Worm (Caenorhabditis elegans) whole organism, L2 larva: ENCODE data around the gene F23A7.8.

Experiments used
- C34F6.9 ChIP-seq: fragments of 150-350 bp; optimal IDR thresholded peaks from 2 replicates; lab custom pipeline; 2014; ENCODE audit warnings: missing biosample characterization, missing genetic modification characterization
- F13H6.1 ChIP-seq: sonication (generic microtip); optimal IDR thresholded peaks from 2 replicates; lab custom pipeline; 2016; ENCODE audit warnings: missing genetic modification characterization, missing compliant biosample characterization
- R02D3.7 ChIP-seq: fragments of 150-350 bp; optimal IDR thresholded peaks from 2 replicates; lab custom pipeline; 2014; ENCODE audit warnings: missing biosample characterization, missing genetic modification characterization
- Y55F3AM.14 ChIP-seq: fragments of 200-800 bp; sonication (Bioruptor generic); optimal IDR thresholded peaks from 2 replicates; lab custom pipeline; 2018; ENCODE audit warnings: mild to moderate bottlenecking, missing genetic modification characterization, missing compliant biosample characterization
- ZK546.5 ChIP-seq: sonication (generic microtip); optimal IDR thresholded peaks from 2 replicates; lab custom pipeline; 2017; ENCODE audit warnings: missing biosample characterization, missing genetic modification characterization
- alr-1 ChIP-seq: fragments of 150-350 bp; optimal IDR thresholded peaks from 2 replicates; lab custom pipeline; 2014; ENCODE audit warnings: missing biosample characterization, missing genetic modification characterization
- aly-2 ChIP-seq: fragments of 150-350 bp; optimal IDR thresholded peaks from 2 replicates; lab custom pipeline; 2014; ENCODE audit warnings: missing biosample characterization, missing genetic modification characterization
- ama-1 ChIP-seq: fragments of 150-350 bp; optimal IDR thresholded peaks from 2 replicates; lab custom pipeline; 2018; ENCODE audit warnings: inconsistent platforms
- blmp-1 ChIP-seq: sonication (generic microtip); optimal IDR thresholded peaks from 2 replicates; lab custom pipeline; 2017; ENCODE audit warnings: missing genetic modification characterization, mild to moderate bottlenecking, missing compliant biosample characterization, antibody characterized with exemption, moderate library complexity; ENCODE audit not compliant: insufficient read depth
- ceh-16 ChIP-seq: fragments of 150-350 bp; optimal IDR thresholded peaks from 2 replicates; lab custom pipeline; 2014; ENCODE audit warnings: missing biosample characterization, missing genetic modification characterization
- ceh-82 ChIP-seq: fragments of 150-350 bp; optimal IDR thresholded peaks from 2 replicates; lab custom pipeline; 2014; ENCODE audit warnings: missing biosample characterization, missing genetic modification characterization
- crh-2 ChIP-seq: sonication (generic microtip); optimal IDR thresholded peaks from 2 replicates; lab custom pipeline; 2017; ENCODE audit warnings: missing biosample characterization, missing genetic modification characterization
- dmd-4 ChIP-seq: sonication (generic microtip); optimal IDR thresholded peaks from 2 replicates; lab custom pipeline; 2017; ENCODE audit warnings: missing biosample characterization, missing genetic modification characterization
- elt-1 ChIP-seq: fragments of 150-350 bp; optimal IDR thresholded peaks from 2 replicates; lab custom pipeline; 2014; ENCODE audit warnings: missing biosample characterization, missing genetic modification characterization
- elt-3 ChIP-seq: sonication (generic microtip); optimal IDR thresholded peaks from 2 replicates; lab custom pipeline; 2017; ENCODE audit warnings: missing biosample characterization, missing genetic modification characterization
- fos-1 ChIP-seq: fragments of 150-350 bp; optimal IDR thresholded peaks from 2 replicates; lab custom pipeline; 2014; ENCODE audit warnings: missing biosample characterization, missing genetic modification characterization
- gmeb-1 ChIP-seq: fragments of 150-350 bp; optimal IDR thresholded peaks from 2 replicates; lab custom pipeline; 2014; ENCODE audit warnings: missing biosample characterization, missing genetic modification characterization
- lin-11 ChIP-seq: fragments of 150-350 bp; sonication (generic microtip); optimal IDR thresholded peaks from 2 replicates; lab custom pipeline; 2014; ENCODE audit warnings: missing biosample characterization, missing genetic modification characterization, inconsistent platforms, mixed read lengths
- lin-13 ChIP-seq: fragments of 150-350 bp; optimal IDR thresholded peaks from 2 replicates; lab custom pipeline; 2014; ENCODE audit warnings: missing biosample characterization, missing genetic modification reagents, missing genetic modification characterization
- lin-39 ChIP-seq: fragments of 150-350 bp; optimal IDR thresholded peaks from 2 replicates; lab custom pipeline; 2014; ENCODE audit warnings: missing biosample characterization, missing genetic modification reagents, missing genetic modification characterization
- lsy-2 ChIP-seq, 2 experiments: fragments of 150-350 bp in 1 of 2; sonication (generic microtip) in 1 of 2; optimal IDR thresholded peaks; 2 replicates each; lab custom pipeline; 2014 to 2017; ENCODE audit warnings: missing biosample characterization in 2 of 2, missing genetic modification characterization in 2 of 2
- mab-5 ChIP-seq: fragments of 150-350 bp; optimal IDR thresholded peaks from 2 replicates; lab custom pipeline; 2014; ENCODE audit warnings: missing biosample characterization, missing genetic modification characterization
- mbf-1 ChIP-seq: sonication (generic microtip); optimal IDR thresholded peaks from 2 replicates; lab custom pipeline; 2017; ENCODE audit warnings: missing biosample characterization, missing genetic modification characterization
- mdl-1 ChIP-seq, 2 experiments: fragments of 150-350 bp in 1 of 2; sonication (generic microtip) in 1 of 2; optimal IDR thresholded peaks; 2 replicates each; lab custom pipeline; 2017; ENCODE audit warnings: missing biosample characterization in 2 of 2, missing genetic modification characterization in 2 of 2
- nhr-10 ChIP-seq: sonication (generic microtip); optimal IDR thresholded peaks from 2 replicates; lab custom pipeline; 2017; ENCODE audit warnings: missing biosample characterization, missing genetic modification characterization
- nhr-11 ChIP-seq: fragments of 150-350 bp; optimal IDR thresholded peaks from 2 replicates; lab custom pipeline; 2014; ENCODE audit warnings: missing biosample characterization, missing genetic modification characterization
- nhr-12 ChIP-seq: fragments of 150-350 bp; optimal IDR thresholded peaks from 2 replicates; lab custom pipeline; 2014; ENCODE audit warnings: missing biosample characterization, missing genetic modification characterization
- nhr-129 ChIP-seq: fragments of 150-350 bp; optimal IDR thresholded peaks from 2 replicates; lab custom pipeline; 2014; ENCODE audit warnings: missing biosample characterization, missing genetic modification characterization
- nhr-21 ChIP-seq: fragments of 150-350 bp; optimal IDR thresholded peaks from 2 replicates; lab custom pipeline; 2014; ENCODE audit warnings: missing biosample characterization, missing genetic modification characterization
- nhr-23 ChIP-seq: fragments of 150-350 bp; optimal IDR thresholded peaks from 2 replicates; lab custom pipeline; 2014; ENCODE audit warnings: missing biosample characterization, missing genetic modification reagents, missing genetic modification characterization
- nhr-237 ChIP-seq: fragments of 150-350 bp; optimal IDR thresholded peaks from 2 replicates; lab custom pipeline; 2014; ENCODE audit warnings: missing biosample characterization, missing genetic modification characterization
- nhr-25 ChIP-seq: fragments of 150-350 bp; sonication (generic microtip); optimal IDR thresholded peaks from 3 replicates; lab custom pipeline; 2014; ENCODE audit warnings: missing biosample characterization, missing genetic modification characterization
- nhr-6 ChIP-seq: fragments of 150-350 bp; optimal IDR thresholded peaks from 2 replicates; lab custom pipeline; 2014; ENCODE audit warnings: missing biosample characterization, missing genetic modification characterization
- nhr-77 ChIP-seq: fragments of 150-350 bp; optimal IDR thresholded peaks from 2 replicates; lab custom pipeline; 2014; ENCODE audit warnings: missing biosample characterization, missing genetic modification characterization
- peb-1 ChIP-seq: fragments of 150-350 bp; optimal IDR thresholded peaks from 2 replicates; lab custom pipeline; 2014; ENCODE audit warnings: missing biosample characterization, missing genetic modification characterization
- sem-4 ChIP-seq: fragments of 150-350 bp; optimal IDR thresholded peaks from 2 replicates; lab custom pipeline; 2014; ENCODE audit warnings: missing biosample characterization, missing genetic modification reagents, missing genetic modification characterization
- skn-1 ChIP-seq: sonication (generic microtip); optimal IDR thresholded peaks from 2 replicates; lab custom pipeline; 2017; ENCODE audit warnings: missing biosample characterization, missing genetic modification characterization
- sma-3 ChIP-seq: sonication (generic microtip); optimal IDR thresholded peaks from 2 replicates; lab custom pipeline; 2016; ENCODE audit warnings: missing genetic modification reagents, missing genetic modification characterization, missing compliant biosample characterization
- sma-9 ChIP-seq, 2 experiments: fragments of 150-350 bp in 1 of 2; sonication (generic microtip) in 1 of 2; optimal IDR thresholded peaks; 2 replicates each; lab custom pipeline; 2014 to 2016; ENCODE audit warnings: missing genetic modification characterization in 2 of 2, mild to moderate bottlenecking in 1 of 2, missing biosample characterization in 1 of 2, missing compliant biosample characterization in 1 of 2, missing genetic modification reagents in 1 of 2, moderate library complexity in 1 of 2
- snpc-4 ChIP-seq: fragments of 150-350 bp; optimal IDR thresholded peaks from 2 replicates; lab custom pipeline; 2014; ENCODE audit warnings: missing biosample characterization, missing genetic modification characterization
- unc-39 ChIP-seq: fragments of 150-350 bp; optimal IDR thresholded peaks from 2 replicates; lab custom pipeline; 2014; ENCODE audit warnings: missing biosample characterization, missing genetic modification characterization
- unc-55 ChIP-seq: fragments of 150-350 bp; sonication (generic microtip); optimal IDR thresholded peaks from 3 replicates; lab custom pipeline; 2014; ENCODE audit warnings: missing biosample characterization, missing genetic modification reagents, missing genetic modification characterization
- unc-62 ChIP-seq: fragments of 150-350 bp; optimal IDR thresholded peaks from 2 replicates; lab custom pipeline; 2014; ENCODE audit warnings: missing biosample characterization, missing genetic modification reagents, missing genetic modification characterization
- zag-1 ChIP-seq: fragments of 150-350 bp; optimal IDR thresholded peaks from 2 replicates; lab custom pipeline; 2014; ENCODE audit warnings: missing biosample characterization, missing genetic modification characterization
- ztf-1 ChIP-seq: fragments of 200-800 bp; sonication (Bioruptor generic); conservative IDR thresholded peaks from 2 replicates; pipeline ENCODE4 v1.3.6; 2022; ENCODE audit warnings: missing genetic modification characterization, missing compliant biosample characterization
- ztf-11 ChIP-seq: sonication (generic microtip); optimal IDR thresholded peaks from 2 replicates; lab custom pipeline; 2017; ENCODE audit warnings: missing biosample characterization, missing genetic modification characterization
- ztf-4 ChIP-seq: fragments of 150-350 bp; optimal IDR thresholded peaks from 2 replicates; lab custom pipeline; 2014; ENCODE audit warnings: missing biosample characterization, missing genetic modification characterization

F23A7.8 gene

ce11 chrX:16208667-16209066 lies 4.5 kb upstream of the F23A7.8 start:
- TF ChIP-seq unc-55: no peak
- no peak for TF ChIP-seq elt-1 (tag; lab: Kevin White, UChicago)
- TF ChIP-seq fos-1 (tag; lab: Kevin White, UChicago): no peak
- no peak for TF ChIP-seq mbf-1 (tag; lab: Kevin White, UChicago)
- no peak for TF ChIP-seq nhr-21 (tag; lab: Kevin White, UChicago)
- TF ChIP-seq nhr-25 (tag; lab: Kevin White, UChicago): no peak
- no peak for TF ChIP-seq ama-1 (lab: Kevin White, UChicago)
- no peak for TF ChIP-seq alr-1 (tag; lab: Kevin White, UChicago)
- no peak for TF ChIP-seq dmd-4 (tag; lab: Kevin White, UChicago)
- TF ChIP-seq ztf-4: no peak
- no peak for TF ChIP-seq snpc-4 (tag; lab: Kevin White, UChicago)
- no peak for TF ChIP-seq lin-11 (tag; lab: Kevin White, UChicago)
- TF ChIP-seq ZK546.5: no peak
- no peak for TF ChIP-seq nhr-6 (tag; lab: Kevin White, UChicago)
- no peak for TF ChIP-seq unc-39 (tag; lab: Kevin White, UChicago)
- no peak for TF ChIP-seq mab-5 (tag; lab: Kevin White, UChicago)
- TF ChIP-seq, all 48 proteins: peak for 0

DNA sequence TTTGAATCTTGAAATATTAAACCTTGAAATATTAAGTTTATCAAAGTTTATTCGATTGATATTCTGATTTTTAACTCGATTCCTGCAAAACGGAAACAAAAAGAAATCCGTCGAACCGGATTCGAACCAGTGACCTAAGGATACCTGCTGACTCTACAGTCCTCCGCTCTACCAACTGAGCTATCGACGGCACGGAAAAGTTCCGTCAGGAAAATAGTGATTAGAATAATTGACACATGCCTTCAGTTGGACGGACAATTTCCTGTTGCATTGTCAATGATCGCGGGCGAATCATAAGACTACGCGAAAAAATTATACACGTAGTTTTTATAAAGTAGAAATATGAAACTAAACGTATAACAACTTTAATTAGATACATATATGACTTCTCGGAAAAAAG lies 4.1 kb upstream of the F23A7.8 start:
- no peak for TF ChIP-seq blmp-1 (tag; lab: Kevin White, UChicago)
- TF ChIP-seq ZK546.5: no peak
- TF ChIP-seq skn-1 (tag; lab: Kevin White, UChicago): no peak

- TF ChIP-seq nhr-11 (no peak), nhr-6 (tag; lab: Kevin White, UChicago) (peak; percentile 71), nhr-10 (peak; percentile 68), ama-1 (lab: Kevin White, UChicago) (no peak), unc-39 (tag; lab: Kevin White, UChicago) (no peak), nhr-21 (tag; lab: Kevin White, UChicago) (peak; percentile 88), gmeb-1 (peak; percentile 76), ceh-82 (tag; lab: Kevin White, UChicago) (peak; percentile 61), F13H6.1 (tag; lab: Kevin White, UChicago) (peak; percentile 79), ZK546.5 (no peak), mab-5 (tag; lab: Kevin White, UChicago) (peak; percentile 89), dmd-4 (tag; lab: Kevin White, UChicago) (no peak), blmp-1 (tag; lab: Kevin White, UChicago) (peak; percentile 5), crh-2 (peak; percentile 88), fos-1 (tag; lab: Kevin White, UChicago) (peak; percentile 77), ztf-4 (peak; percentile 31), unc-62 (GFP tag; lab: Kevin White, UChicago) (no peak), elt-1 (tag; lab: Kevin White, UChicago) (no peak), elt-3 (tag; lab: Kevin White, UChicago) (no peak), nhr-237 (tag; lab: Kevin White, UChicago) (peak; percentile 70), ceh-16 (no peak), nhr-23 (tag; lab: Kevin White, UChicago) (no peak), snpc-4 (tag; lab: Kevin White, UChicago) (peak; percentile 86), ztf-11 (tag; lab: Kevin White, UChicago) (peak; percentile 20), unc-55 (peak; percentile 91), nhr-12 (tag; lab: Kevin White, UChicago) (no peak), lsy-2 (tag; optimal IDR thresholded peaks at IDR 0.05; lab: Kevin White, UChicago) (peak; percentile 72 to 81), skn-1 (tag; lab: Kevin White, UChicago) (no peak), sma-3 (GFP tag; lab: Kevin White, UChicago) (peak; percentile 85), nhr-129 (tag; lab: Kevin White, UChicago) (peak; percentile 95), R02D3.7 (tag; lab: Kevin White, UChicago) (no peak), C34F6.9 (tag; lab: Kevin White, UChicago) (peak; percentile 70), sem-4 (tag; lab: Kevin White, UChicago) (peak; percentile 72), lin-11 (tag; lab: Kevin White, UChicago) (peak; percentile 84), mdl-1 (tag; optimal IDR thresholded peaks at IDR 0.05; lab: Kevin White, UChicago) (peak; percentile 7 to 56), zag-1 (tag; lab: Kevin White, UChicago) (peak; percentile 42), nhr-25 (tag; lab: Kevin White, UChicago) (peak; percentile 64), nhr-77 (tag; lab: Kevin White, UChicago) (peak; percentile 70), ztf-1 (GFP tag; lab: Robert Waterston, UW) (no peak), alr-1 (tag; lab: Kevin White, UChicago) (no peak), lin-13 (GFP tag; lab: Kevin White, UChicago) (peak; percentile 77), mbf-1 (tag; lab: Kevin White, UChicago) (no peak), aly-2 (tag; lab: Kevin White, UChicago) (no peak), lin-39 (no peak), sma-9 (GFP tag; optimal IDR thresholded peaks at IDR 0.05; lab: Kevin White, UChicago) (peak; percentile 80), sma-9 (tag; optimal IDR thresholded peaks at IDR 0.05; lab: Kevin White, UChicago) (no peak), Y55F3AM.14 (peak; percentile 61), peb-1 (tag; lab: Kevin White, UChicago) (no peak)
Measured at ce11 chrX:16209660-16210059, 3.5 kb upstream of the F23A7.8 start.
